Fruit fly (Drosophila melanogaster): ENCODE results near the gene CG7992.

CG7992 gene

dm6 chrX:19262553-19262952 lies 15.5 kb upstream of the CG7992 start (continued):
- TF ChIP-seq bsh (GFP tag; optimal IDR thresholded peaks at IDR 0.05) (peak in 1 of 2 experiments; percentile 6), wor (GFP tag; IDR thresholded peaks at IDR 0.05) (no peak), da (GFP tag; optimal IDR thresholded peaks at IDR 0.05) (no peak), Blimp-1 (GFP tag; optimal IDR thresholded peaks at IDR 0.05) (peak; percentile 16), phol (tag; optimal IDR thresholded peaks at IDR 0.05) (peak; percentile 52), CG17829 (tag; optimal IDR thresholded peaks at IDR 0.05) (peak; percentile 6), Drgx (GFP tag; IDR thresholded peaks at IDR 0.05) (0 out of 2 replicates have a peak, but pooled peaks have one; percentile 36), CG2712 (tag; optimal IDR thresholded peaks at IDR 0.05) (peak; percentile 52), CG14050 (GFP tag; IDR thresholded peaks at IDR 0.05) (no peak), rib (GFP tag; IDR thresholded peaks at IDR 0.05) (no peak), vvl (GFP tag; IDR thresholded peaks at IDR 0.05) (peak; percentile 20; the same call in 1 of the 2 replicates), Stat92E (GFP tag; optimal IDR thresholded peaks at IDR 0.05) (no peak), CG10543 (GFP tag; optimal IDR thresholded peaks at IDR 0.05) (no peak), CG33557 (GFP tag; optimal IDR thresholded peaks at IDR 0.05) (no peak), NC2β (GFP tag; optimal IDR thresholded peaks at IDR 0.05) (no peak), CG7372 (GFP tag; IDR thresholded peaks at IDR 0.05) (no peak), dan (GFP tag; IDR thresholded peaks at IDR 0.05) (no peak), CG9609 (GFP tag; optimal IDR thresholded peaks at IDR 0.05) (no peak), CG10267 (tag; optimal IDR thresholded peaks at IDR 0.05) (peak; percentile 2), Elba2 (GFP tag; optimal IDR thresholded peaks at IDR 0.05) (no peak), CG14710 (tag; optimal IDR thresholded peaks at IDR 0.05) (peak; percentile 20), Hr39 (optimal IDR thresholded peaks at IDR 0.05) (no peak), Dip2 (GFP tag; IDR thresholded peaks at IDR 0.05) (no peak), gro (GFP tag; optimal IDR thresholded peaks at IDR 0.05) (no peak), pnt (GFP tag; optimal IDR thresholded peaks at IDR 0.05) (no peak), chif (GFP tag; optimal IDR thresholded peaks at IDR 0.05) (no peak), CG3995 (GFP tag; optimal IDR thresholded peaks at IDR 0.05) (no peak), Oli (tag; optimal IDR thresholded peaks at IDR 0.05) (peak; percentile 5), Opbp (GFP tag; IDR thresholded peaks at IDR 0.05; ENCODE audit: partially characterized antibody) (no peak), Myb (GFP tag; optimal IDR thresholded peaks at IDR 0.05) (no peak), CG12659 (GFP tag; optimal IDR thresholded peaks at IDR 0.05) (no peak), chm (GFP tag; IDR thresholded peaks at IDR 0.05) (no peak), CG7963 (GFP tag; IDR thresholded peaks at IDR 0.05; ENCODE audit: partially characterized antibody) (no peak), MTF-1 (GFP tag; optimal IDR thresholded peaks at IDR 0.05; ENCODE audit: borderline replicate concordance) (no peak), CG3281 (GFP tag; optimal IDR thresholded peaks at IDR 0.05) (no peak), YL-1 (GFP tag; optimal IDR thresholded peaks at IDR 0.05) (no peak), Deaf1 (tag; optimal IDR thresholded peaks at IDR 0.05) (no peak), CG11696 (GFP tag; IDR thresholded peaks at IDR 0.05) (no peak), dati (GFP tag; IDR thresholded peaks at IDR 0.05) (no peak), abd-A (tag; optimal IDR thresholded peaks at IDR 0.05) (no peak), CG7987 (GFP tag; optimal IDR thresholded peaks at IDR 0.05) (no peak), tgo (GFP tag; IDR thresholded peaks at IDR 0.05) (no peak; the same call in 2 of the 3 replicates), D (optimal IDR thresholded peaks at IDR 0.05) (no peak), D (GFP tag; optimal IDR thresholded peaks at IDR 0.05) (no peak), kah (GFP tag; optimal IDR thresholded peaks at IDR 0.05) (no peak), trem (tag; optimal IDR thresholded peaks at IDR 0.05) (no peak), Xrp1 (GFP tag; IDR thresholded peaks at IDR 0.05) (peak; percentile 32; the same call in 1 of the 2 replicates), Bteb2 (GFP tag; optimal IDR thresholded peaks at IDR 0.05) (no peak), CG11723 (GFP tag; optimal IDR thresholded peaks at IDR 0.05) (no peak), org-1 (GFP tag; optimal IDR thresholded peaks at IDR 0.05) (no peak), wek (GFP tag; optimal IDR thresholded peaks at IDR 0.05) (no peak), CG2678 (tag; optimal IDR thresholded peaks at IDR 0.05) (peak; percentile 50)
